Fruit fly (Drosophila melanogaster): ENCODE data around the gene bwa.

bwa gene

DNA sequence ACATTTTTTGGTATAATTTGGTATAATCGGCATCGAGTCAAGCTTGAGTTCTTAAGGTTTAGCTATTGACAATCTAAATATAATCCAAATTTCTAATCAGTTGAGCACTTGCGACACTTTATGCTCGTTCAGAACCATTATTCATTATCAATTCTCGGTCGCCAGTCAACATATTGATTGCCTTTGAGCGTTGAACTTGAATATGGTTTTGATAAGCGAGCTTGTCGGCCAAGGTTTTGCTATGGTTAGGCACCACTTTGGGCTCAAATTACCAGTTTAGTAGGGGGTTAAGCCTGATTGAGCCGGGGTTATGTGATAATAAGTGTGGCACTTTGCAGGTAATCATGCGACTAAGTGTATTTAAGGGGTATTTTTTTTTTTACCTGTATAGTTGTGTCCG lies 8.2 kb downstream of the bwa start:
- no peak for TF ChIP-seq CG17801 (GFP tag; optimal IDR thresholded peaks at IDR 0.05; ENCODE audit: partially characterized antibody)

DNA sequence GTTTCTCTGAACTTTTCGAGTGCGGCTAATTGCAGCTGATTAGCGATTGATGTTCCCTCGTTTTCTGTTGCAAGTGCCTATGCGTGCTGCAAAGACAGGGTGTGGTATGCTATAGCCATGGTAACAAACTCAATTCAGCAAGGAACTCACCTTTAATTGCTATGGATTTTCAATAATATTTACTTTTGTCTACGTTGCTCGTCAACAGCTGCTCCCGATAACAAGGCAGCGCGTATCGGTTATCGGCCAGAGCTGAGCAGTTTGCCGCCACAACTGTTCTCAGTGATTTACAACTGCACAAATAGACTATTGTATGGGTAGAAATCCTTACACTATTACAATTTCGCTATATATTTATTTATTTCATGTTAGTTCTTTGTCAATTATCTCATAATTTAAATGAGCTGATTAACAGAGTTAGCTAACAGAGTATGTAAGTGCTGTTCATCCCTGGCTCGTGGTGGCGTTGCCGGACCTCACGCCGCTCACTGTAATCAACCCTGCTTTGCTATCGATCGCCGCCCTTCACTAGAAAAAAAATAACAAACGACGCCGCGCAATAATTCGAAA lies 9.1 kb downstream of the bwa start, which contains the start of the genes pr and neb:
TSS of gene pr (minus strand) at position 225 of the 570 bp plus-strand sequence.
TSS of gene neb (plus strand) at position 524 of the 570 bp plus-strand sequence.
- TF ChIP-seq CG17801 (GFP tag; optimal IDR thresholded peaks at IDR 0.05; ENCODE audit: partially characterized antibody): peak; percentile 62

DNA sequence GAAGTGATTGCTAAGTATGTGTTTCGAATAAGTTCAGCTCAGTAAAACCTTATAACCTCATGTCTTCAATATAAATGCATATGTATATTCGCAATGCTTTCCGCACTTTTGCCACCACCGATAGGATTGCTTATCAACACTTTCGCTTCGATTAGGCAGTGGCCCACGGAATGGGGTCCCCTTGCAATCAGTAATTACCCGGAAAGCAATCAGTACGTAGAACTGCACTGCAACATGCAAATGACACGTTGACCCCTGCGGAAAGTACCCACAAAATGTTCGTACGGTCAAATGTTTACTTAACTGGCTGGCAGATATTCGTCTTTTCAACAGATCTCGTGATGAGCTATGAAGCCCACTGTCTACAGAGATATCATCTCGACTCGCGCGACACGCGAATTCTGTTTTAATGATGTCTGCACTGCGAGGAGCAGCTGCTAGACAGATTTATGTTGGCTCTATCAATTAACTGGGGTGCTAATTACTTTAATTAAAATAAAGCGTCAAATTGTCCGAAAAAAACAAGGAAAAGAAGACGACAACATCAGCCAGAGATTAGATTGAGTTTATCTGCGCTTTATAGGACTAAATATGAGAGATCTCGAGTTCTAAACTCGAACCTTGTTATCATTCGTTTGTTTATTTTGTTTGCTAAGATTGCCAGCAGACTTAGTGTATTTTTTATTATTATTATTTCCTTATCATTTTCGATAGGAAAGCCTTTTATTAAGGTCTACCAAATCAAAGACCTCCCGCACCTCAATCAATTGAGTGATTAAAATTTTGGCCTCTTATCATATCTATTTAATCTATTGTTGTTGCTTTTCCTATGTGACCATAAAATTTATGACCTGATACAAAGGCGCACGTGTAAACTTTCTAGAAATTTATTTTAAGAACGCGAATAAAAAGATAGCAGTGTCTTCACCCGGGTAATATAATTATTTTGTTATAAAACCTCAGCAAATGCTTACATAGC lies 11.5 kb downstream of the bwa start:
- TF ChIP-seq CG17801 (GFP tag; optimal IDR thresholded peaks at IDR 0.05; ENCODE audit: partially characterized antibody): peak; percentile 11

DNA sequence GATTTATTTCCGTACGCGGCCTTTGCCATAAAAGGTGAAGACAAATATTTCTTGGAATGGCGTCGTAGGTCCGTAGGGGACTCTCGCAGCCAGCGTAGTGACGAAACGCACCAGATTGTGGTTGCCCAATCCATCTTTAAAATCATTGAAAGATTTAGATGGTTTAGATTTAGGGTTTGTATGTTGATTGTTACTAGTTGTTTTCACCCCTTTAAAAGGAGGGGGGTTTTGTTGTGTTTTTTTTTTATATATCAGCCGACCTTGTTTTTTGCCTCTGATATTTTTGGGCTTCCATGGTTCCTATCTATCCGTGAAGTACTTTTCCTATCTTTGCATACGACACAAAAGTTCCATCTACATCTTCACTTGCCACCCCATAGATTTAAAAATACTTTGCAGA lies 12.7 kb downstream of the bwa start:
- no peak for TF ChIP-seq CG17801 (GFP tag; optimal IDR thresholded peaks at IDR 0.05; ENCODE audit: partially characterized antibody)

DNA sequence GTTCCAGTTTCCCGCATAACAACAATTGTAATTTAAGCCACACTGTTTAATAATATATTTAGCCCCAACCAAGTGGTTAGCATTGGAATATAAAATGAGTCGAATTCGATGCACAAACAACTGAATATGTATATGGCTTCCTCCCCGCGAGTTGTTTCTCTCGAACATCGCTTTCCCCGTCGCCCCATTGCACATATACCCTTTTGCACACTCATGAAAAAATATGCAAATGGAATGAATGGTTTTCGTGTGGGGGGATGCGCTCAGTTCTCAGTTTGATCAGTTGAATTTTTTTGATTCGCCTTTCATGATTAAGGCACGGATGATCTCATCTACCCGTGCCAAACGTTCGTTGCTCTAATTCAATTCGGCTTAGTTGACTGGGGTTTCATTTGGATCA lies 14.6 kb downstream of the bwa start:
- no peak for TF ChIP-seq CG17801 (GFP tag; optimal IDR thresholded peaks at IDR 0.05; ENCODE audit: partially characterized antibody)

DNA sequence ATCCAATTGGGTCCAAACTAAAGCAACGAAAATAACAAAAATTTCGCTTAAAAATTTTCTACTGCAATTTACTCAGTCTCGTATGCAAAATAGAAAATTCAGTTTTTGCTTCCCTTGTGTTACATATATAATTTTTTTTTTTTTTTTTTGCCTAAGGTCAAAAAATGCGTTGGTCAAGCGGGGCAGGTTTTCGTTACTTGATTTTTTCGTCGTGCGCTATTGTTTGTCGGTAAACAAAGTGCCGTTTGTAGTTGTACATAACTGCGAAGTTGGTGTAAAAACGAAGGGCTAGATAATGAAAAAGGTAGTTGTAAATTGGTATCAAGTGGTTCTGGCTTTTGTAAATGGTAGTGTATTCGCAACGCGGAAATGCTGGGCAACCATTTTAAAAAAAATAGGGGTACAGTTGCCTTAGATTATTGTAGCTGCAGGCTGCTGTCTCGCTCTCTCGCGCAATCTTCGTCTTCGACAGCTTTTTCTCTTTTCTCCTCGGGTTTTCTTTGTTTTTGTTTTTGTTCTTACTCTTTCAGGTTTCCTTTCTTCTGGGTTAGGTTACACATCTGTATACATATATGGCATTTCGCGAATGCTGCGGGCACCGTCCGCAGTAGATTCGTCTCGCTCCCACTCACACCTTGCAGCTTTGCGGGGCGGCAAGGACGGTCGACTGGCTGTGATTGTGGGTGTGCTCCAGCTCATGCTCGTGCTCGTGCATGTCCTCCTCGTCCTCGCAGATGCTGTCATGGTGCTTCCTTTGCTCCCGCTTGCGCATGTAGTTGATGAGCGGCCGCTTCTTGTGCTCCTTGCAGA lies 16.2 kb downstream of the bwa start:
- TF ChIP-seq CG17801 (GFP tag; optimal IDR thresholded peaks at IDR 0.05; ENCODE audit: partially characterized antibody): no peak

DNA sequence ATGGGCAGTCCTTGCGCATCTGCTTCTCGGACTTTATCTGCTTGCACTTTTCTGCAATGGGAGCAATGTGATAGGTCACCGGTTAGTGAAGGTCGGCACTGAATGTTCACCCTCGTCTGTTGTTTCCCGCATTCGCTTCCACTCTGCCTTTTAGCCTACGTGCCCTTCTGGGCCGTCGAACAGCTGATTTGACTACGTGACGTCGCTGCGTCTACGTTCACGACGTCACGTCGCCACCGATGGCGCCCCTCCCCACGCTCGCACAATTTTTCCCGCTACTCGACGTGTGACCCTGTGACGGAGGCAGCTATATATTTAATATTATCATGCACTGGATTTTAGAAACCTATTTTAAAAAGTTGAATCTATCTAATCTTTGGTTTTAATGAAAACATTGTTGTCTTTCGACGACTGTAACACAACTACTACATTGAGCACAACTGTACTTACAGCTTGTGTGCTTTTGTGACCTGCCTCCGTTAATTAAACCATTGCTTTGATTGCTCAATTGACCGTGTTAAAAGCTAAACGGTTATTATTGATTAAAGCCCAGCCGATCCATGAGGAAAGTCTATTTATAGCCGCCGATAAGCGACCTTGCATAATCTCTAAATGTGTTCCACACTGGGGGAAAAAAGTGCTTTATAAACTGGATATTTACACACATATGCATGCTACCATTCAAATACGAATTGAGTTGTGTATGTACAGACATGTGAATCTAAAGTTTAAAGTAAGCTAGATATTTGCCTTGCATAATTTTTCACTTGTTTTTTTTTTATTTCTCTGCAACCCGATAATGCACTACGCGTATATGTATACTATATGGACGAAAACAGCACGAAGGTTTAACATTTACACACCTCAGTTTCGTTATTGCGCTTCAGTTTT lies 17.0 kb downstream of the bwa start:
- TF ChIP-seq CG17801 (GFP tag; optimal IDR thresholded peaks at IDR 0.05; ENCODE audit: partially characterized antibody): no peak

DNA sequence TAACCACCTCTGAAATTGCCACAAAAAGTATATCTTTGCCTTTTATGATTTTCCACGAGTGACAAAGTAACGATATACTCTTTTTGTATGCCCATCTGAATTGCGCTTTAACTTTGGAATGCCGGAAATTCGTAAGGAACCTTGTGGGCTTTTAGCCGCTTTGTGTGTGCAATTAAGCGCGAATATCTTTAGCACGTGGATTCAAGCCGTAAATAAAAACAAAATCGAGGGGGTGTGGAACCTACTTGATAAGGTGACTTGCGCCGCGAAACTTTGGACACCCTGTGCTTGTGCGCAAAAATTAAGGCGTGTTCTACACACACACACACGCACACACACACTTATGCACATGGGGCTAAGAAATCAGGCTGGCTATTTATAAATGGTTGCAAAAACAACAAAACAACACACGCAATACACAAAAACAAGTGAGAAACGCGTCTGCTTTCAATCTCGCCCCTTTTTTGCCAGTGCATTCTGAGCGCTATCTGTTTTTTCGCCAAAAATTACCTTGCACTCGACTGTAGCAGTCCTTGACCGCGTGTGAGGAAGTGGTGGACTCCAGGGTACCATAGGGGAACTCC lies 18.0 kb downstream of the bwa start:
- no peak for TF ChIP-seq CG17801 (GFP tag; optimal IDR thresholded peaks at IDR 0.05; ENCODE audit: partially characterized antibody)

DNA sequence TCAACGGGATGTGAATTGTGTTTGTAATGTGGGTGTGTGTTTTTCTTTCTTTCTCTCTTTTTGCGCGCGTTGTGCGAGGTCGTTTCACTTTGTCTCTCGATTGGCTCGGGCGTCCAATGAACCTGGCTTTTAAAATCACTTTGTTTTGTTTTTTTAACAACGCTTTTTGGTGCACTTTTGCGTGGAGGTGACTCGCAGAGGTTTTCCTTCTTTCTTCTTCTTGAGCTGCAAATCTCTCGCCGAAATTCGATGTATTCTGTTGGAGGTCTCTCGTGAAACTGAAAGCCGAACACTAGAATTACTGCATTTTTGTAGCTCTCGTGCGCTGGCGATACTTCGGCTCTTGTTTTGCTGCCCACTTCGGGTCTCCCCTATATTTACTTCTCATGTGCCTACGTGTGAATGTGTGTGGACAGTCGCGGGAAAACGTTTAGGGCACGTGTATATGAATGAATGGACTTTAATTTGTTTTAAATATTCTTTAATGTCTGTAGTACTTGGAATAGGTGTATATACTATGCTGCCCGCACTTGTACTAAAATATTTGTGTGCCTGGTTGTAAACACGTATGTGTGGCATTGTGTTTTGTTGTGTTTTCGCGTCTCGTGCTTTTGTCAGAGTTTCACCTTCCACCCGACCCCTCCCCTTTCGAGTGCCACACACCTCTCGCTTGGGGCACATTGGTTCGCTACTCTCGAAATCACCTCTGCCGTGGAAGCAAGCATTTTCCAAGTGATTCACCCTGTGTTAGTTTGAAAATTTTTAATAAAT lies 18.8 kb downstream of the bwa start, which contains the start of gene fok:
TSS of gene fok (minus strand) at position 286 of the 771 bp plus-strand sequence.
- TF ChIP-seq CG17801 (GFP tag; optimal IDR thresholded peaks at IDR 0.05; ENCODE audit: partially characterized antibody): peak; percentile 97

DNA sequence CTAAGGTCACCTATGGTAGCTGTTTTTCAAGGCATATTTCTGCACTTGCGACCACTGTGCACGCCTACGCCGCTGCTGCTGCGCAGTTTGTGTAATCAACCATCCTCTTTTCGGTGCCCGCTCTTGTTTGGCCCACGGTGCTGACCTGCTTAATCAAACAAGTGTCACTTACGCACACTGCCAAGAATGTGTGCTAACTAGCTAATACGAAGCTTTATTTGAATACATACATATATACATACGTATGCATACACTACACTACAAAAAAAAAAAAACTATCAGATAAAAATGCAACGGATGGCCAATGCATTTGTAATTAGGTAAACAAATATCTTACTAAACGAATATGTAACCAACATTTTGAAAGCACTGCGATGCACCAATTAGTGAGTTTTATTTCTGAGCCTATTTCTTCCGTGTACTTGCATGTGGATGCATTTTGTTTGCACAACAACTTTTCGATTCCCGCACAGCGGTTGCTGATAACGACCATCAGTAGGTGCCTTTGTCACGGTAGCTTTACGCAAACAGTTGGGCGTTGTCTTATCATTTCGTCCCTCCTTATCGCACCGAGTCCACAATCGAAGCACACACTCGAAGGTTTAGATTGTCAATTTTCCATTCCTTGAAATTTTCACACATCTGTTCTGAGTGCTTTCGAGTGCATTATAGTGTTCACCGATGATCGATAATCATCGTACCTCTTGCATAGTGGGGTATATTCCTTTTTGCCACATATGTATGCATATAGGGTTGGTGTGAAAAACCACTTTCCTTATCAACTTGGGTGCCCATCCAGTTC lies 20.3 kb downstream of the bwa start:
- TF ChIP-seq CG17801 (GFP tag; optimal IDR thresholded peaks at IDR 0.05; ENCODE audit: partially characterized antibody): peak; percentile 36

DNA sequence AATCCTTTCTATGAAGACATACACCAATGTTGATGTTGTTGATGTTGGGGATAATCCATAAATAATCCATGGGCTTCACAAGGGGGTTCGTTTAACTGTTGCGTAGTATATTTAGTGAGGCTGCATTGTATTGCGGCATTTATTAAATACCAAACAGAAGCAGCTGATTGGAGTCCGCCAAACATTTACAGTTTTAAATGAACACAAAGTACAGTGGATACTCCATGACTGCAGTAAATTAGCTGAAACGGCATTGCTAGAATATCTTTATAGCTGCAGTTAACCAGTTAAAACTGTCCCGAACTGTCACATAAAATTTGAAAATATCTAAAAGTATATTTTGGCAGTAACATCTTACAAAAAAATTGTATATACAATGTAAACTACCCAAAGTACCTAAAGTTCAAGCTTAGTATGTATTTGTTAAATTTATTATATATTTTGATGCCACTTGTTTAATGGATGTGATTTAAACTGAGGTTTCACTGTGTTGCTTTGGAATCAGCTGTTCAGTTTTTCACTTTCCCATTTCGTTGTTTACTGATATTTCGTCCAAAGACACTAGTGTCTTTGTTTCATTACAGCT lies 25.0 kb downstream of the bwa start, which contains the start of the genes CG10747 and Pyroxd1:
TSS of gene CG10747 (minus strand) at position 255 of the 586 bp plus-strand sequence.
TSS of gene Pyroxd1 (plus strand) at position 342 of the 586 bp plus-strand sequence.
- peak; percentile 99 for TF ChIP-seq CG17801 (GFP tag; optimal IDR thresholded peaks at IDR 0.05; ENCODE audit: partially characterized antibody)

DNA sequence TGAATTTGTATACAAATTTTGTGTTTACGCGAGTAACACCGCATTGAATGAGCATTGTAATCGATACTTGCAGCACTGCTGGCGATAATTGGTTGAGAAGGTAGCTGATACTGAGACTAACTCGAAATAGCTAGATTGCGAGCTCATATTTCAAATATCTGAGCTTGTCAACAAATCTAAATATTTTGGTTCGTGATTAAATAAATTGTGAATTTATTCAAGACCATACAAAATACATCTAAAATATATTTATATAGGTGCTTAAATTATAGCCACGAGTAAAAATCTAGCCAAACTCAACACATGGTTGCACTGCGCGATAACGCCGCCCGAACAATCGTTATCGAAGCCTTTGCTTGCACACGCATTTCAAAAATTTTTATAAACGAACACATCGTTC lies 27.6 kb downstream of the bwa start, which contains the start of the genes Taf13 and nesd:
TSS of gene Taf13 (minus strand) at position 56 of the 400 bp plus-strand sequence.
TSS of gene nesd (plus strand) at position 179 of the 400 bp plus-strand sequence.
- TF ChIP-seq CG17801 (GFP tag; optimal IDR thresholded peaks at IDR 0.05; ENCODE audit: partially characterized antibody): peak; percentile 60
